Worm (Caenorhabditis elegans) whole organism, midembryonic: ENCODE data around the gene col-162.

Experiments
- T22C8.4 ChIP-seq: fragments of 200-800 bp; sonication (Bioruptor generic); IDR thresholded peaks from 2 replicates; pipeline ENCODE4 v1.3.6; 2022; ENCODE audit warnings: missing genetic modification characterization, missing compliant biosample characterization
- cog-1 ChIP-seq: sonication (generic microtip); optimal IDR thresholded peaks from 2 replicates; lab custom pipeline; 2016; ENCODE audit warnings: missing genetic modification characterization, missing compliant biosample characterization
- flt-1 ChIP-seq: fragments of 200-800 bp; sonication (Bioruptor generic); IDR thresholded peaks from 2 replicates; pipeline ENCODE4 v1.3.6; 2022; ENCODE audit warnings: missing genetic modification characterization, missing compliant biosample characterization
- med-1 ChIP-seq: sonication (generic microtip); optimal IDR thresholded peaks from 2 replicates; lab custom pipeline; 2017; ENCODE audit warnings: missing genetic modification characterization, mild to moderate bottlenecking, missing compliant biosample characterization, antibody characterized with exemption, missing genetic modification reagents; ENCODE audit not compliant: insufficient read depth
- ref-1 ChIP-seq: fragments of 200-800 bp; sonication (Bioruptor generic); conservative IDR thresholded peaks from 2 replicates; pipeline ENCODE4 v1.3.6; 2022; ENCODE audit warnings: missing genetic modification reagents, missing genetic modification characterization, missing compliant biosample characterization
- ztf-23 ChIP-seq: fragments of 200-800 bp; sonication (Bioruptor generic); IDR thresholded peaks from 2 replicates; pipeline ENCODE4 v1.3.6; 2022; ENCODE audit warnings: missing genetic modification reagents, missing genetic modification characterization, missing compliant biosample characterization
- ztf-29 ChIP-seq: fragments of 200-800 bp; sonication (Bioruptor generic); IDR thresholded peaks from 2 replicates; pipeline ENCODE4 v1.3.6; 2022; ENCODE audit warnings: missing genetic modification reagents, missing genetic modification characterization, missing compliant biosample characterization

DNA sequence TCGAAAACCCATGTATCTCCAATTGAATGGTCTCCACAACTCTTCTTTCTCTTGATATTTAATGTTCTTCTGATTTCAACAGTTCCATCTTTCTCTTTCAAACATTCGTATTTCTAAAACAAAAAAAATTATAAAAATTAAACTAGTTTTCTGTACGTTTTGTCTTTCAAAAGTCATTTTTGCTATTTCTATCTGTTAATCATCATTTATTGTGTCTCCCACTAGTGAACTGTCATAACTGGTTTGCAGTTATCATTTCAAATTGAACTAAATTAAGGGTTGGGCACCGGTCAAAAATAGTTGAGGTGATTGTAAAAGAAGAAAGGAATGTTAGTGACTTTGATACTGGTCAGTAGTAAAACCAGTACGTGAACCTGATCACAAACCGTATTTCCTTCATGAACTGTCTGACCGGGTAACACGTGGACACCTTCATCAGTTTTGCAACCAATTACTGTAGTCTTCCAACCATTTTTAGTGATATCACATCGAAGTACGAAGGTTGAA is 46.6 kb downstream of the col-162 start:
- TF ChIP-seq ztf-23 (no peak), cog-1 (tag; lab: Kevin White, UChicago) (no peak), med-1 (GFP tag; lab: Kevin White, UChicago) (no peak), flt-1 (GFP tag; lab: Robert Waterston, UW) (no peak), ztf-29 (no peak), ref-1 (GFP tag; lab: Robert Waterston, UW) (no peak), T22C8.4 (GFP tag; lab: Robert Waterston, UW) (no peak)
